Worm (Caenorhabditis elegans) whole organism, L4 larva: ENCODE measurements around the gene Y66D12A.30.

ENCODE experiments used
- F10B5.3 ChIP-seq: sonication (generic microtip); optimal IDR thresholded peaks from 2 replicates; lab custom pipeline; 2016; ENCODE audit warnings: mild to moderate bottlenecking, missing genetic modification characterization, missing compliant biosample characterization
- F44E2.7 ChIP-seq: fragments of 200-800 bp; sonication (Bioruptor generic); IDR thresholded peaks from 2 replicates; pipeline ENCODE4 v2.1.2; 2022; ENCODE audit warnings: missing genetic modification characterization, missing compliant biosample characterization
- Y48G9A.11 ChIP-seq: fragments of 200-800 bp; sonication (Bioruptor generic); IDR thresholded peaks from 2 replicates; pipeline ENCODE4 v1.3.6; 2022; ENCODE audit warnings: missing genetic modification reagents, missing genetic modification characterization, missing compliant biosample characterization
- Y5F2A.4 ChIP-seq: fragments of 200-800 bp; sonication (Bioruptor generic); optimal IDR thresholded peaks from 2 replicates; lab custom pipeline; 2018; ENCODE audit warnings: mild to moderate bottlenecking, missing genetic modification characterization, missing compliant biosample characterization
- Y75B8A.6 ChIP-seq: fragments of 200-800 bp; sonication (Bioruptor generic); IDR thresholded peaks from 2 replicates; pipeline ENCODE4 v1.3.6; 2022; ENCODE audit warnings: missing genetic modification reagents, missing genetic modification characterization, missing compliant biosample characterization
- ZK337.2 ChIP-seq: fragments of 200-800 bp; sonication (Bioruptor generic); IDR thresholded peaks from 2 replicates; pipeline ENCODE4 v1.3.6; 2022; ENCODE audit warnings: missing genetic modification reagents, missing genetic modification characterization, missing compliant biosample characterization
- ZK546.5 ChIP-seq, 2 experiments: sonication (generic microtip); optimal IDR thresholded peaks; 2 replicates each; lab custom pipeline; 2017; ENCODE audit warnings: missing biosample characterization in 2 of 2, missing genetic modification characterization in 2 of 2
- aha-1 ChIP-seq: fragments of 150-350 bp; peaks from one replicate; lab custom pipeline; 2014; ENCODE audit warnings: missing biosample characterization, missing genetic modification characterization
- attf-4 ChIP-seq: sonication (generic microtip); optimal IDR thresholded peaks from 3 replicates; lab custom pipeline; 2017; ENCODE audit warnings: missing biosample characterization, missing genetic modification characterization
- ceh-28 ChIP-seq: fragments of 150-350 bp; optimal IDR thresholded peaks from 2 replicates; lab custom pipeline; 2014; ENCODE audit warnings: missing biosample characterization, missing genetic modification reagents, missing genetic modification characterization
- daf-19 ChIP-seq: fragments of 200-800 bp; sonication (Bioruptor generic); conservative IDR thresholded peaks from 2 replicates; pipeline ENCODE4 v1.3.6; 2022; ENCODE audit warnings: missing genetic modification characterization, missing compliant biosample characterization
- daf-8 ChIP-seq: fragments of 200-800 bp; sonication (Bioruptor generic); IDR thresholded peaks from 2 replicates; pipeline ENCODE4 v1.3.6; 2022; ENCODE audit warnings: missing genetic modification characterization, missing compliant biosample characterization
- dpl-1 ChIP-seq: fragments of 150-350 bp; optimal IDR thresholded peaks from 2 replicates; lab custom pipeline; 2014; ENCODE audit warnings: missing biosample characterization, missing genetic modification reagents, missing genetic modification characterization
- dve-1 ChIP-seq: sonication (generic microtip); optimal IDR thresholded peaks from 2 replicates; lab custom pipeline; 2017; ENCODE audit warnings: antibody characterized with exemption, mild to moderate bottlenecking, missing genetic modification characterization, missing compliant biosample characterization; ENCODE audit not compliant: insufficient read depth
- hlh-11 ChIP-seq: fragments of 200-800 bp; sonication (Bioruptor generic); optimal IDR thresholded peaks from 2 replicates; lab custom pipeline; 2018; ENCODE audit warnings: mild to moderate bottlenecking, missing genetic modification characterization, missing compliant biosample characterization
- hlh-30 ChIP-seq: sonication (generic microtip); optimal IDR thresholded peaks from 2 replicates; lab custom pipeline; 2017; ENCODE audit warnings: antibody characterized with exemption, mild to moderate bottlenecking, missing genetic modification characterization, missing compliant biosample characterization; ENCODE audit not compliant: insufficient read depth
- lim-7 ChIP-seq: fragments of 200-800 bp; sonication (Bioruptor generic); IDR thresholded peaks from 2 replicates; pipeline ENCODE4 v1.3.6; 2022; ENCODE audit warnings: missing genetic modification characterization, missing compliant biosample characterization
- lin-15B ChIP-seq: fragments of 150-350 bp; sonication (generic microtip); optimal IDR thresholded peaks from 3 replicates; lab custom pipeline; 2014; ENCODE audit warnings: missing biosample characterization, missing genetic modification characterization
- lsy-2 ChIP-seq, 2 experiments: fragments of 150-350 bp in 1 of 2; sonication (generic microtip) in 1 of 2; optimal IDR thresholded peaks; 2 replicates each; lab custom pipeline; 2014 to 2017; ENCODE audit warnings: missing biosample characterization in 2 of 2, missing genetic modification characterization in 2 of 2
- madf-9 ChIP-seq: fragments of 200-800 bp; sonication (Bioruptor generic); conservative IDR thresholded peaks from 2 replicates; pipeline ENCODE4 v1.3.6; 2022; ENCODE audit warnings: missing genetic modification reagents, missing genetic modification characterization, missing compliant biosample characterization
- mdt-29 ChIP-seq: fragments of 200-800 bp; sonication (Bioruptor generic); IDR thresholded peaks from 2 replicates; pipeline ENCODE4 v1.3.6; 2022; ENCODE audit warnings: missing genetic modification reagents, missing genetic modification characterization, missing compliant biosample characterization
- mep-1 ChIP-seq: fragments of 150-350 bp; sonication (generic microtip); optimal IDR thresholded peaks from 3 replicates; lab custom pipeline; 2014; ENCODE audit warnings: missing biosample characterization, missing genetic modification characterization
- mxl-2 ChIP-seq: fragments of 200-800 bp; sonication (Bioruptor generic); conservative IDR thresholded peaks from 2 replicates; pipeline ENCODE4 v1.3.6; 2022; ENCODE audit warnings: missing genetic modification reagents, missing genetic modification characterization, missing compliant biosample characterization
- nhr-10 ChIP-seq: fragments of 150-350 bp; optimal IDR thresholded peaks from 2 replicates; lab custom pipeline; 2014; ENCODE audit warnings: missing biosample characterization, missing genetic modification characterization
- nhr-102 ChIP-seq: sonication (generic microtip); optimal IDR thresholded peaks from 2 replicates; lab custom pipeline; 2016; ENCODE audit warnings: mild to moderate bottlenecking, missing genetic modification characterization, moderate library complexity, missing compliant biosample characterization
- nhr-28 ChIP-seq: fragments of 150-350 bp; optimal IDR thresholded peaks from 2 replicates; lab custom pipeline; 2014; ENCODE audit warnings: missing biosample characterization, missing genetic modification characterization
- nhr-41 ChIP-seq: fragments of 200-800 bp; sonication (Bioruptor generic); IDR thresholded peaks from 2 replicates; pipeline ENCODE4 v1.3.6; 2022; ENCODE audit warnings: missing genetic modification reagents, missing genetic modification characterization, missing compliant biosample characterization
- php-3 ChIP-seq: fragments of 200-800 bp; sonication (Bioruptor generic); IDR thresholded peaks from 2 replicates; pipeline ENCODE4 v1.3.6; 2022; ENCODE audit warnings: missing genetic modification reagents, missing genetic modification characterization, missing compliant biosample characterization
- set-16 ChIP-seq: fragments of 200-800 bp; sonication (Bioruptor generic); IDR thresholded peaks from 2 replicates; pipeline ENCODE4 v1.3.6; 2022; ENCODE audit warnings: missing genetic modification reagents, missing genetic modification characterization, missing compliant biosample characterization
- spr-1 ChIP-seq: sonication (generic microtip); optimal IDR thresholded peaks from 2 replicates; lab custom pipeline; 2016; ENCODE audit warnings: mild to moderate bottlenecking, missing genetic modification characterization, missing compliant biosample characterization
- zip-11 ChIP-seq: fragments of 200-800 bp; sonication (Bioruptor generic); IDR thresholded peaks from 2 replicates; pipeline ENCODE4 v1.3.6; 2022; ENCODE audit warnings: missing genetic modification characterization, missing compliant biosample characterization
- ztf-11 ChIP-seq: fragments of 150-350 bp; optimal IDR thresholded peaks from 2 replicates; lab custom pipeline; 2014; ENCODE audit warnings: missing biosample characterization, missing genetic modification characterization

Gene Y66D12A.30

DNA sequence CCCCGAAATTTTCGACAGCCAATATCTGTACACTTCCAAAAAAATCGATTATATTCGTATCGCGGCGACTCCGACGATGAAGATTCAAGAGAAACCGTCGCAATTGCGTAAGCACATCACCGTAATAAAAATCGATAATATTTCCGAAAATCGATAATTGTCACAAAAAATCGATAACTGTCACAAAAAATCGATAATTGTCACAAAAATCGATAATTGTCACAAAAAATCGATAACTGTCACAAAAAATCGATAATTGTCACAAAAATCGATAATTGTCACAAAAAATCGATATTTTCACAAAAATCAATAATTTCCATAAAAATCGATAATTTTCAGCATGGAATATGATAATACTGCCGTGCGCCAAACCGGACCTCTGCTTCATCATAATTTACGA, 4.7 kb downstream of the Y66D12A.30 start:
- TF ChIP-seq ceh-28: peak; percentile 99

DNA sequence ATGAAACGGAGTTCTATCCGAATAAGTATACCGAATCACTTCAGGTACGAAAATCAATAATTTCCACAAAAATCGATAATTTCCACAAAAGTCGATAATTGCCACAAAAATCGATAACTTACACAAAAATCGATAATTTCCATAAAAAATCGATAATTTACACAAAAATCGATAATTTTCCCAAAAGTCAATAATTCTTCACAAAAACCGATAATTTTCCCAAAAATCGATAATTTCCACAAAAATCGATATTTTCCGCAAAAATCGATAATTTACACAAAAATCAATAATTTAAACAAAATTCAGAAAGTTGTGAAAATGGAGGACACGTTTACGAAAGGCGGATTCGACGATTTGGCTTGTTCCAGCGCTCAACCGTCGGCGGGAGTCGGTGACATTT, 5.2 kb downstream of the Y66D12A.30 start:
- TF ChIP-seq hlh-11 (tag; lab: Kevin White, UChicago) (no peak), F44E2.7 (GFP tag; lab: Robert Waterston, UW) (no peak), ceh-28 (peak; percentile 99), attf-4 (no peak), ZK337.2 (GFP tag; lab: Robert Waterston, UW) (no peak)

DNA sequence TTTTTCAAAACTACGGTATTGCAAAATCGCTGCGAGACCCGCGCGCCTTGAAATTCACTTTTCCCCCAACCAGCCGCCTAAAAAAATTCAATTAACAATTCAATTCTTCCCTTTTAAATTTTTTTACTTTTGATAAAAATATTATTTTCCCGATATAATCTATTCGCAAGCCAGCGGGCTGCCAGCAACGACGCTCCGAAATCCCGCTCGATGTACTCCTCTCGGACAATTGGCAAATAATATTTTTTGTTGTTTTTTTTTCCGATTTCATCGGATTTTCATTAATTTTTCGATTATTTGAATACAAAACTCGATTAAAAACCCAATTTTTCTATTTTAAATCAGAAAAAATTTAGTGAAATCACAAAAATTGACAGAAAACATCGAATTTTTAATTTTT, 6.1 kb downstream of the Y66D12A.30 start:
- TF ChIP-seq mdt-29 (GFP tag; lab: Robert Waterston, UW) (no peak), madf-9 (GFP tag; lab: Robert Waterston, UW) (no peak), nhr-41 (GFP tag; lab: Robert Waterston, UW) (no peak), lim-7 (GFP tag; lab: Robert Waterston, UW) (no peak), ceh-28 (no peak), aha-1 (tag; lab: Kevin White, UChicago) (peak; percentile 23), Y48G9A.11 (peak; percentile 62), lin-15B (tag; lab: Kevin White, UChicago) (no peak), ZK546.5 (tag; optimal IDR thresholded peaks at IDR 0.05; lab: Kevin White, UChicago) (no peak), nhr-102 (tag; lab: Kevin White, UChicago) (no peak)

DNA sequence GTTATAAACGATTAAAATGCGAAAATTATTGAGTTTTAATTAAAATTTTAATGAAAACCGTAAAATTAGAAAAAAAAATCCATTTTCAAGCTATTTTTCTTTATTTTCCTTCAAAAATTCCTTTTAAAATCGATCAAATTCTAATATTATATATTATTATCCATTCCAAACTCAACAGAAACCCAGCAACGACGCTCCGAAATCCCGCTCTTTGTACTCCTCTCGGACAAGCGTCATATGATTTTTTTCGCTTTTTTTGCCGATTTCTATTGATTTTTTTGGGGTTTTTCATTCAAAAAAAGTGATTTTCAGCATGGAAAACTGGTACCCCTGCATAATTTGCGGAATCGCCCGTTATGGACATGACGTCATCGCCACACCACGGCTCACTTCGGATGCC, 6.8 kb downstream of the Y66D12A.30 start, which contains the start of gene ceh-91:
TSS of gene ceh-91 (plus strand) at position 301 of the 400 bp plus-strand sequence.
- TF ChIP-seq php-3 (GFP tag; lab: Robert Waterston, UW) (no peak), nhr-10 (no peak), hlh-30 (tag; lab: Kevin White, UChicago) (no peak), Y5F2A.4 (GFP tag; lab: Kevin White, UChicago) (no peak), mep-1 (tag; lab: Kevin White, UChicago) (no peak), Y75B8A.6 (GFP tag; lab: Robert Waterston, UW) (no peak), mxl-2 (no peak), spr-1 (no peak), ZK337.2 (GFP tag; lab: Robert Waterston, UW) (no peak), zip-11 (GFP tag; lab: Robert Waterston, UW) (no peak), dve-1 (tag; lab: Kevin White, UChicago) (no peak), ztf-11 (tag; lab: Kevin White, UChicago) (no peak), daf-19 (GFP tag; lab: Robert Waterston, UW) (no peak), set-16 (GFP tag; lab: Robert Waterston, UW) (no peak), lim-7 (GFP tag; lab: Robert Waterston, UW) (no peak)
- TF ChIP-seq, all 104 proteins: peak for 0

DNA sequence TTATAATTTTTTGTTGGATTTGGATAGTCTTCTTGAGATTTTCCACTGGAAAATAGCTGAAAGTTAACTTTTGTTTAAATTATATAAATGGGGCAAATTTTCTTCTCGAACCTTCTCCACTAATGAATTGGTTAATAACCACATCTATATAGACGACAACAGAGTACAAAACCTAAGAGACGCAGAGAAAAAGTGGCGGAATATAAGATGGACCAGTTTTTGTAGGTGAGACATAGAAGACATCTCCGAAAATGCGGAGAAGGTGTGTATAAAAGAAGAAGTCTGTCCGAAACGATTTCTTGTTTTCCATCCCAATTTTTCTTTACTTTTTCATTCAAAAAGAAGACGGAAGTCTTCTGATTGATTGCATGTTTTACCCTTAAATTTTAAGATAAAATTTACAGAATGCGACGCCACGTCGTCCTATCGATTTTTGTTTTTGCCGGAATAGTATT, 15.2 kb downstream of the Y66D12A.30 start, which contains the start of gene gly-8:
TSS of gene gly-8 (plus strand) at position 405 of the 455 bp plus-strand sequence.
- TF ChIP-seq dpl-1 (GFP tag; lab: Kevin White, UChicago): peak; percentile 49
- no peak for TF ChIP-seq attf-4
- peak in 1 of 2 experiments; percentile 43 for TF ChIP-seq lsy-2 (tag; optimal IDR thresholded peaks at IDR 0.05; lab: Kevin White, UChicago)
- no peak for TF ChIP-seq daf-8 (GFP tag; lab: Robert Waterston, UW)
- no peak for TF ChIP-seq mdt-29 (GFP tag; lab: Robert Waterston, UW)
- TF ChIP-seq nhr-28 (tag; lab: Kevin White, UChicago): peak; percentile 45
- no peak for TF ChIP-seq F10B5.3 (tag; lab: Kevin White, UChicago)
